Fruit fly (Drosophila melanogaster) whole organism, embryonic: ENCODE measurements around the gene CG4313.

Experiments used
- B-H1 ChIP-seq: fragments of 200-800 bp; sonication (Bioruptor generic); IDR thresholded peaks from 3 replicates; pipeline ENCODE4 v1.3.6; 2022; ENCODE audit warnings: missing biosample characterization, missing genetic modification characterization
- BtbVII ChIP-seq: fragments of 200-800 bp; sonication (Bioruptor generic); optimal IDR thresholded peaks from 3 replicates; lab custom pipeline; 2017; ENCODE audit warnings: missing biosample characterization, mild to moderate bottlenecking, missing genetic modification characterization
- CG11456 ChIP-seq: fragments of 200-800 bp; sonication (Bioruptor generic); IDR thresholded peaks from 3 replicates; pipeline ENCODE4 v1.3.6; 2022; ENCODE audit warnings: missing biosample characterization, missing genetic modification characterization
- CG15011 ChIP-seq: fragments of 200-800 bp; sonication (Bioruptor generic); optimal IDR thresholded peaks from 3 replicates; lab custom pipeline; 2018; ENCODE audit warnings: missing biosample characterization, mild to moderate bottlenecking, missing genetic modification characterization
- CG1792 ChIP-seq: fragments of 200-800 bp; sonication (Bioruptor generic); optimal IDR thresholded peaks from 2 replicates; lab custom pipeline; 2016; ENCODE audit warnings: missing biosample characterization, missing genetic modification characterization
- CG2116 ChIP-seq: fragments of 200-800 bp; sonication (Bioruptor generic); optimal IDR thresholded peaks from 3 replicates; lab custom pipeline; 2018; ENCODE audit warnings: missing biosample characterization, mild to moderate bottlenecking, missing genetic modification characterization
- CG2889 ChIP-seq: fragments of 200-800 bp; sonication (Bioruptor generic); IDR thresholded peaks from 3 replicates; pipeline ENCODE4 v1.3.6; 2022; ENCODE audit warnings: missing biosample characterization, missing genetic modification characterization
- CG34376 ChIP-seq: fragments of 200-800 bp; sonication (Bioruptor generic); optimal IDR thresholded peaks from 2 replicates; lab custom pipeline; 2018; ENCODE audit warnings: missing biosample characterization, mild to moderate bottlenecking, missing genetic modification characterization
- CG3995 ChIP-seq: fragments of 200-800 bp; sonication (Bioruptor generic); optimal IDR thresholded peaks from 3 replicates; lab custom pipeline; 2016; ENCODE audit warnings: missing biosample characterization, missing genetic modification characterization
- CG4360 ChIP-seq: fragments of 200-800 bp; sonication (Bioruptor generic); IDR thresholded peaks from 2 replicates; pipeline ENCODE4 v1.3.6; 2022; ENCODE audit warnings: missing biosample characterization, missing genetic modification characterization
- CG7987 ChIP-seq: fragments of 200-800 bp; sonication (Bioruptor generic); optimal IDR thresholded peaks from 2 replicates; lab custom pipeline; 2018; ENCODE audit warnings: missing biosample characterization, mild to moderate bottlenecking, missing genetic modification characterization, moderate library complexity
- CG9876 ChIP-seq: fragments of 200-800 bp; sonication (Bioruptor generic); optimal IDR thresholded peaks from 2 replicates; lab custom pipeline; 2016; ENCODE audit warnings: missing biosample characterization, missing genetic modification characterization
- Dip3 ChIP-seq: fragments of 200-800 bp; sonication (Bioruptor generic); optimal IDR thresholded peaks from 3 replicates; lab custom pipeline; 2016; ENCODE audit warnings: missing biosample characterization, missing genetic modification characterization
- Drgx ChIP-seq: fragments of 200-800 bp; sonication (Bioruptor generic); IDR thresholded peaks from 2 replicates; pipeline ENCODE4 v1.3.6; 2022; ENCODE audit warnings: missing biosample characterization, missing genetic modification characterization
- Hmr ChIP-seq: fragments of 200-800 bp; sonication (Bioruptor generic); optimal IDR thresholded peaks from 3 replicates; lab custom pipeline; 2017; ENCODE audit warnings: mild to moderate bottlenecking, missing biosample characterization, missing genetic modification reagents, missing genetic modification characterization
- Hr51 ChIP-seq, 2 experiments: fragments of 200-800 bp; sonication (Bioruptor generic); optimal IDR thresholded peaks; 2 replicates in 1 of 2; 3 replicates in 1 of 2; lab custom pipeline; 2016 to 2018; ENCODE audit warnings: missing biosample characterization in 2 of 2, missing genetic modification characterization in 2 of 2, mild to moderate bottlenecking in 1 of 2, moderate library complexity in 1 of 2
- MBD-R2 ChIP-seq: fragments of 200-800 bp; sonication (Bioruptor generic); IDR thresholded peaks from 2 replicates; pipeline ENCODE4 v1.3.6; 2022; ENCODE audit warnings: missing biosample characterization, missing genetic modification characterization
- Ravus ChIP-seq: fragments of 200-800 bp; sonication (Bioruptor generic); IDR thresholded peaks from 2 replicates; pipeline ENCODE4 v1.3.6; 2022; ENCODE audit warnings: missing biosample characterization, missing genetic modification characterization
- Side ChIP-seq: fragments of 200-800 bp; sonication (Bioruptor generic); optimal IDR thresholded peaks from 2 replicates; lab custom pipeline; 2016; ENCODE audit warnings: missing biosample characterization, missing genetic modification characterization
- Sry-β ChIP-seq: fragments of 200-800 bp; sonication (Bioruptor generic); optimal IDR thresholded peaks from 2 replicates; lab custom pipeline; 2018; ENCODE audit warnings: missing biosample characterization, mild to moderate bottlenecking, missing genetic modification characterization, moderate library complexity
- Tbp ChIP-seq: fragments of >200 bp; optimal IDR thresholded peaks from 2 replicates; lab custom pipeline; 2018; ENCODE audit warnings: missing biosample characterization, missing genetic modification characterization
- btn ChIP-seq: fragments of 200-800 bp; sonication (Bioruptor generic); optimal IDR thresholded peaks from 2 replicates; lab custom pipeline; 2016; ENCODE audit warnings: missing biosample characterization, missing genetic modification characterization
- caup ChIP-seq: fragments of 200-800 bp; sonication (Bioruptor generic); optimal IDR thresholded peaks from 3 replicates; lab custom pipeline; 2017; ENCODE audit warnings: missing biosample characterization, mild to moderate bottlenecking, missing genetic modification characterization, moderate library complexity; ENCODE audit not compliant: severe bottlenecking
- cg ChIP-seq: fragments of 200-800 bp; sonication (Bioruptor generic); optimal IDR thresholded peaks from 3 replicates; lab custom pipeline; 2019; ENCODE audit warnings: missing biosample characterization, mild to moderate bottlenecking, missing genetic modification characterization, moderate library complexity
- chif ChIP-seq, 2 experiments: fragments of 200-800 bp; sonication (Bioruptor generic); optimal IDR thresholded peaks; 3 replicates each; lab custom pipeline; 2016; ENCODE audit warnings: missing biosample characterization in 2 of 2, missing genetic modification characterization in 2 of 2
- chinmo ChIP-seq: fragments of 200-800 bp; sonication (Bioruptor generic); IDR thresholded peaks from 4 replicates; pipeline ENCODE4 v1.3.6; 2022; ENCODE audit warnings: missing biosample characterization, missing genetic modification characterization; ENCODE audit not compliant: partially characterized antibody
- crol ChIP-seq: fragments of 200-800 bp; sonication (Bioruptor generic); IDR thresholded peaks from 2 replicates; pipeline ENCODE4 v1.3.6; 2022; ENCODE audit warnings: missing biosample characterization, missing genetic modification characterization
- dan ChIP-seq: fragments of 200-800 bp; sonication (Bioruptor generic); IDR thresholded peaks from 2 replicates; pipeline ENCODE4 v1.3.6; 2022; ENCODE audit warnings: missing biosample characterization, missing genetic modification characterization
- dpn ChIP-seq, 2 experiments: fragments of 200-800 bp; sonication (Bioruptor generic); optimal IDR thresholded peaks; 3 replicates each; lab custom pipeline; 2016; ENCODE audit warnings: missing biosample characterization in 2 of 2, missing genetic modification characterization in 2 of 2
- dysf ChIP-seq: fragments of 200-800 bp; sonication (Bioruptor generic); IDR thresholded peaks from 3 replicates; pipeline ENCODE4 v1.3.6; 2022; ENCODE audit warnings: missing biosample characterization, missing genetic modification characterization
- exex ChIP-seq: fragments of 200-800 bp; sonication (Bioruptor generic); optimal IDR thresholded peaks from 4 replicates; lab custom pipeline; 2018; ENCODE audit warnings: missing biosample characterization, mild to moderate bottlenecking, missing genetic modification characterization, moderate library complexity
- fd96Cb ChIP-seq: fragments of 200-800 bp; sonication (Bioruptor generic); optimal IDR thresholded peaks from 2 replicates; lab custom pipeline; 2018; ENCODE audit warnings: missing biosample characterization, mild to moderate bottlenecking, missing genetic modification characterization, moderate library complexity
- gfzf ChIP-seq: fragments of 200-800 bp; sonication (Bioruptor generic); optimal IDR thresholded peaks from 2 replicates; lab custom pipeline; 2016; ENCODE audit warnings: missing biosample characterization, mild to moderate bottlenecking, missing genetic modification characterization, moderate library complexity
- gro ChIP-seq: fragments of 200-800 bp; sonication (Bioruptor generic); optimal IDR thresholded peaks from 2 replicates; lab custom pipeline; 2016; ENCODE audit warnings: missing biosample characterization, missing genetic modification characterization
- gt ChIP-seq: fragments of 200-800 bp; sonication (Bioruptor generic); IDR thresholded peaks from 2 replicates; pipeline ENCODE4 v1.3.6; 2022; ENCODE audit warnings: missing biosample characterization, missing genetic modification characterization
- hbn ChIP-seq: fragments of 200-800 bp; sonication (Bioruptor generic); IDR thresholded peaks from 2 replicates; pipeline ENCODE4 v1.3.6; 2022; ENCODE audit warnings: missing biosample characterization, missing genetic modification characterization; ENCODE audit not compliant: partially characterized antibody
- knrl ChIP-seq: fragments of 200-800 bp; sonication (Bioruptor generic); IDR thresholded peaks from 3 replicates; pipeline ENCODE4 v1.3.6; 2022; ENCODE audit warnings: missing biosample characterization, missing genetic modification characterization; ENCODE audit not compliant: partially characterized antibody
- lbe ChIP-seq: fragments of 200-800 bp; sonication (Bioruptor generic); optimal IDR thresholded peaks from 2 replicates; lab custom pipeline; 2016; ENCODE audit warnings: missing biosample characterization, mild to moderate bottlenecking, missing genetic modification characterization
- nom ChIP-seq: fragments of 200-800 bp; sonication (Bioruptor generic); optimal IDR thresholded peaks from 2 replicates; lab custom pipeline; 2017; ENCODE audit warnings: missing biosample characterization, missing genetic modification characterization, mild to moderate bottlenecking, moderate library complexity, missing genetic modification reagents
- onecut ChIP-seq: fragments of 200-800 bp; sonication (Bioruptor generic); IDR thresholded peaks from 2 replicates; pipeline ENCODE4 v1.3.6; 2022; ENCODE audit warnings: missing biosample characterization, missing genetic modification characterization
- pfk ChIP-seq: fragments of 200-800 bp; sonication (Bioruptor generic); optimal IDR thresholded peaks from 2 replicates; lab custom pipeline; 2018; ENCODE audit warnings: missing biosample characterization, mild to moderate bottlenecking, missing genetic modification characterization, moderate library complexity
- pnt ChIP-seq: fragments of 200-800 bp; sonication (Bioruptor generic); optimal IDR thresholded peaks from 3 replicates; lab custom pipeline; 2016; ENCODE audit warnings: missing biosample characterization, missing genetic modification characterization
- psq ChIP-seq: fragments of 200-800 bp; sonication (Bioruptor generic); optimal IDR thresholded peaks from 2 replicates; lab custom pipeline; 2017; ENCODE audit warnings: missing biosample characterization, missing genetic modification characterization
- pzg ChIP-seq: fragments of 200-800 bp; sonication (Bioruptor generic); optimal IDR thresholded peaks from 3 replicates; lab custom pipeline; 2018; ENCODE audit warnings: missing biosample characterization, mild to moderate bottlenecking, missing genetic modification characterization, moderate library complexity
- row ChIP-seq: fragments of 200-800 bp; sonication (Bioruptor generic); IDR thresholded peaks from 3 replicates; pipeline ENCODE4 v1.3.6; 2022; ENCODE audit warnings: missing biosample characterization, missing genetic modification characterization
- sug ChIP-seq: fragments of 200-800 bp; optimal IDR thresholded peaks from 2 replicates; lab custom pipeline; 2019; ENCODE audit warnings: missing biosample characterization, mild to moderate bottlenecking, missing genetic modification characterization, moderate library complexity
- tll ChIP-seq, 2 experiments: fragments of 200-800 bp in 1 of 2; fragments of >200 bp in 1 of 2; sonication (Bioruptor generic) in 1 of 2; optimal IDR thresholded peaks; 2 replicates each; lab custom pipeline; 2017 to 2019; ENCODE audit warnings: missing biosample characterization in 2 of 2, missing genetic modification characterization in 2 of 2, mild to moderate bottlenecking in 1 of 2, moderate library complexity in 1 of 2
- trh ChIP-seq: fragments of 200-800 bp; sonication (Bioruptor generic); optimal IDR thresholded peaks from 2 replicates; lab custom pipeline; 2016; ENCODE audit warnings: missing biosample characterization, missing genetic modification characterization
- tup ChIP-seq: fragments of 200-800 bp; sonication (Bioruptor generic); optimal IDR thresholded peaks from 2 replicates; lab custom pipeline; 2016; ENCODE audit warnings: missing biosample characterization, mild to moderate bottlenecking, missing genetic modification characterization, moderate library complexity
- zfh1 ChIP-seq: fragments of 200-800 bp; sonication (Bioruptor generic); IDR thresholded peaks from 3 replicates; pipeline ENCODE4 v1.3.6; 2022; ENCODE audit warnings: missing biosample characterization, missing genetic modification characterization

Gene CG4313

DNA sequence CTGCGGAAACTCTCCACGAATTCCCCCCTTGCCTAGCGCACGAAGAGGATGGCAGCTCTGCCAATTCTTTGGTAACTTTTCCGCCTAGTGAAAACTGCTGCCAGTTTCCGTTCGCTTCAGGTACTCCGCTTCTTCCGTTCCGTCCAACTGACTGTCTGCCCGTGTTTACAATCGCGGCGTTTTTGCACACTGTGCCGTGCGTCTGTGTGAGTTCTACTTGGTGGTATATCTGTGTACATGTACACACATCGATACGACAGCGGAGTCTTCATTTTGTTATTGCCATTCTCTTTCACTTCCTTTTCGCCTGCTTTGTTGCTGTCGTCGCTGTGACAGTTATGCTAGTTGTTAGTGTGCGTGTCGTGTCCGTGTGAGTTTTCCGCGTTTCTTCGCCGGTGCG, 28.8 kb upstream of the CG4313 start (continued):
- TF ChIP-seq CG34376 (peak; percentile 25), CG4360 (GFP tag; lab: Robert Waterston, UW) (no peak), Sry-β (GFP tag; lab: Kevin White, UChicago) (no peak), tll (GFP tag; optimal IDR thresholded peaks at IDR 0.05; lab: Kevin White, UChicago) (no peak), tup (no peak), B-H1 (no peak), CG9876 (peak; percentile 2), dysf (peak; percentile 28; the same call in 2 of the 3 replicates), CG2889 (no peak), sug (tag; lab: Kevin White, UChicago) (no peak), gt (no peak), pfk (GFP tag; lab: Kevin White, UChicago) (peak; percentile 69), Hr51 (GFP tag; optimal IDR thresholded peaks at IDR 0.05; lab: Kevin White, UChicago) (no peak), CG15011 (GFP tag; lab: Kevin White, UChicago) (no peak), lbe (GFP tag; lab: Kevin White, UChicago) (peak; percentile 16), CG3995 (peak; percentile 14), Dip3 (peak; percentile 33), CG11456 (GFP tag; lab: Robert Waterston, UW) (0 out of 3 replicates have a peak, but pooled peaks have one; percentile 33), CG7987 (no peak), exex (no peak), BtbVII (GFP tag; lab: Kevin White, UChicago) (no peak), Ravus (GFP tag; lab: Robert Waterston, UW) (no peak), gfzf (GFP tag; lab: Kevin White, UChicago) (no peak), gro (GFP tag; lab: Kevin White, UChicago) (peak; percentile 46), Hmr (GFP tag; lab: Kevin White, UChicago) (peak; percentile 27), row (GFP tag; lab: Robert Waterston, UW) (no peak), onecut (GFP tag; lab: Robert Waterston, UW) (no peak), cg (GFP tag; lab: Kevin White, UChicago) (peak; percentile 74), chif (GFP tag; optimal IDR thresholded peaks at IDR 0.05; lab: Kevin White, UChicago) (no peak), chinmo (GFP tag; lab: Robert Waterston, UW) (0 out of 4 replicates have a peak, but pooled peaks have one; percentile 19), Tbp (GFP tag; lab: Kevin White, UChicago) (no peak), psq (GFP tag; lab: Kevin White, UChicago) (peak; percentile 60), CG2116 (GFP tag; lab: Kevin White, UChicago) (no peak), pzg (GFP tag; lab: Kevin White, UChicago) (peak; percentile 19), pnt (no peak), dpn (GFP tag; optimal IDR thresholded peaks at IDR 0.05; lab: Kevin White, UChicago) (peak in 1 of 2 experiments; percentile 37), CG1792 (GFP tag; lab: Kevin White, UChicago) (peak; percentile 27), dan (GFP tag; lab: Robert Waterston, UW) (no peak), fd96Cb (tag; lab: Kevin White, UChicago) (no peak), zfh1 (GFP tag; lab: Robert Waterston, UW) (0 out of 3 replicates have a peak, but pooled peaks have one; percentile 3), caup (peak; percentile 47), Side (peak; percentile 33), Drgx (GFP tag; lab: Robert Waterston, UW) (peak; percentile 54; the same call in 1 of the 2 replicates), hbn (GFP tag; lab: Robert Waterston, UW) (no peak), crol (peak; percentile 40; the same call in 1 of the 2 replicates), MBD-R2 (peak; percentile 25; the same call in 1 of the 2 replicates), nom (GFP tag; lab: Kevin White, UChicago) (peak; percentile 60), knrl (GFP tag; lab: Robert Waterston, UW) (no peak), btn (GFP tag; lab: Kevin White, UChicago) (no peak), trh (GFP tag; lab: Kevin White, UChicago) (no peak)
